Worm (Caenorhabditis elegans): ENCODE data around the gene sox-4.
A peak's percentile ranks its signal among the peaks of the same experiment; 100 is the strongest.

Gene sox-4

ce11 chrX:3499867-3500266 is 8.9 kb downstream of the sox-4 start:
- TF ChIP-seq ces-1 (GFP tag; optimal IDR thresholded peaks at IDR 0.05) (no peak), sem-2 (GFP tag; optimal IDR thresholded peaks at IDR 0.05) (no peak), ceh-39 (tag; optimal IDR thresholded peaks at IDR 0.05) (no peak), mab-5 (tag; optimal IDR thresholded peaks at IDR 0.05) (no peak), flh-1 (GFP tag; optimal IDR thresholded peaks at IDR 0.05) (no peak), lin-13 (tag; optimal IDR thresholded peaks at IDR 0.05) (no peak), nhr-28 (tag; optimal IDR thresholded peaks at IDR 0.05) (no peak), sptf-1 (tag; optimal IDR thresholded peaks at IDR 0.05) (no peak), lin-32 (GFP tag; optimal IDR thresholded peaks at IDR 0.05) (no peak), snpc-4 (tag; optimal IDR thresholded peaks at IDR 0.05) (no peak), mep-1 (tag; optimal IDR thresholded peaks at IDR 0.05) (no peak), elt-3 (tag; optimal IDR thresholded peaks at IDR 0.05) (no peak), nhr-12 (tag; optimal IDR thresholded peaks at IDR 0.05) (no peak), bed-3 (GFP tag; optimal IDR thresholded peaks at IDR 0.05) (no peak), nhr-237 (tag; optimal IDR thresholded peaks at IDR 0.05) (no peak), ham-2 (GFP tag; optimal IDR thresholded peaks at IDR 0.05) (no peak), nhr-2 (tag; optimal IDR thresholded peaks at IDR 0.05) (no peak), ceh-43 (GFP tag; optimal IDR thresholded peaks at IDR 0.05) (no peak), zip-8 (tag; optimal IDR thresholded peaks at IDR 0.05) (no peak)

- TF ChIP-seq bed-3 (GFP tag; optimal IDR thresholded peaks at IDR 0.05) (no peak), mep-1 (tag; optimal IDR thresholded peaks at IDR 0.05) (no peak), nhr-237 (tag; optimal IDR thresholded peaks at IDR 0.05) (no peak), sptf-1 (tag; optimal IDR thresholded peaks at IDR 0.05) (no peak), ham-2 (GFP tag; optimal IDR thresholded peaks at IDR 0.05) (no peak), ces-1 (GFP tag; optimal IDR thresholded peaks at IDR 0.05) (no peak), elt-3 (tag; optimal IDR thresholded peaks at IDR 0.05) (no peak), nhr-76 (tag; optimal IDR thresholded peaks at IDR 0.05) (no peak), ztf-11 (tag; optimal IDR thresholded peaks at IDR 0.05) (no peak), flh-1 (GFP tag; optimal IDR thresholded peaks at IDR 0.05) (no peak), lsy-2 (tag; optimal IDR thresholded peaks at IDR 0.05) (no peak), lin-13 (tag; optimal IDR thresholded peaks at IDR 0.05) (no peak), lin-32 (GFP tag; optimal IDR thresholded peaks at IDR 0.05) (no peak)
Measured at ce11 chrX:3498953-3499352, 9.9 kb downstream of the sox-4 start, which contains the start of gene C12D12.1. TSS of gene C12D12.1 (plus strand) at chrX:3499253.

DNA sequence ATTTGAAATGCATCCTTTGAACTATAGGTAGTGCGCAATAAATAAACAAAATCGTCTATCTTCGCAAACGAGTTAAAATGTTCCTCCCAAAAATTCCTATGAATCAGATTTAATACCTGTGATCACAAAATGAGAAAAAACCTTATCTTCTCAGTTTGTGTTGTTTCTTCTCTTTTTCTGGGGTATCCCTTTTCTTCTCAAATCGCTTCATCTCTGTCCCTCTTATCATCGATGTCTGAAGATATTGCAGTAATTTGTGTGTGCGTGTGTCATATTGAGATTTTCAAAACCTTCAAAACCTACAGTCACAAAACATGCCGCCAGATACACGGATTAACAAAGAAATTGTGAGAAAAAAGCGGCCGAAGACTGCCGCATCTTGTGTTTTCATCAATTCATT is 13.0 kb downstream of the sox-4 start, which contains the start of gene glt-1:
glt-1 (plus strand) TSS at position 251 of the 400 bp plus-strand sequence.
- TF ChIP-seq ztf-11 (tag; optimal IDR thresholded peaks at IDR 0.05), result no peak
- no peak for TF ChIP-seq hlh-1 (tag; optimal IDR thresholded peaks at IDR 0.05)
- TF ChIP-seq blmp-1 (tag; optimal IDR thresholded peaks at IDR 0.05), result no peak
- TF ChIP-seq ceh-83 (GFP tag; optimal IDR thresholded peaks at IDR 0.05), result no peak
- TF ChIP-seq nhr-12 (tag; optimal IDR thresholded peaks at IDR 0.05), result no peak
- TF ChIP-seq mab-5 (tag; optimal IDR thresholded peaks at IDR 0.05), result no peak

- TF ChIP-seq unc-62 (GFP tag; optimal IDR thresholded peaks at IDR 0.05) (peak; percentile 79), hlh-1 (tag; optimal IDR thresholded peaks at IDR 0.05) (peak; percentile 36), pha-4 (tag; optimal IDR thresholded peaks at IDR 0.05) (no peak)
Measured at ce11 chrX:3494634-3495033, 14.2 kb downstream of the sox-4 start.

- TF ChIP-seq lsy-2 (tag; optimal IDR thresholded peaks at IDR 0.05), result no peak
- TF ChIP-seq snpc-4 (tag; optimal IDR thresholded peaks at IDR 0.05), result no peak
- no peak for TF ChIP-seq mls-2 (tag; optimal IDR thresholded peaks at IDR 0.05)
- TF ChIP-seq ham-2 (GFP tag; optimal IDR thresholded peaks at IDR 0.05), result no peak
- no peak for TF ChIP-seq zip-8 (tag; optimal IDR thresholded peaks at IDR 0.05)
- TF ChIP-seq tbx-8 (GFP tag; optimal IDR thresholded peaks at IDR 0.05), result no peak
- TF ChIP-seq unc-120 (tag; optimal IDR thresholded peaks at IDR 0.05; ENCODE audit: poor library complexity, severe bottlenecking), result no peak
Measured at ce11 chrX:3492431-3492830, 16.4 kb downstream of the sox-4 start.

- no peak for TF ChIP-seq bed-3 (GFP tag; optimal IDR thresholded peaks at IDR 0.05)
- no peak for TF ChIP-seq ceh-39 (tag; optimal IDR thresholded peaks at IDR 0.05)
- TF ChIP-seq mls-2 (tag; optimal IDR thresholded peaks at IDR 0.05), result no peak
- no peak for TF ChIP-seq mab-5 (tag; optimal IDR thresholded peaks at IDR 0.05)
- no peak for TF ChIP-seq zip-8 (tag; optimal IDR thresholded peaks at IDR 0.05)
- TF ChIP-seq nhr-28 (tag; optimal IDR thresholded peaks at IDR 0.05), result no peak
- TF ChIP-seq blmp-1 (tag; optimal IDR thresholded peaks at IDR 0.05), result no peak
- TF ChIP-seq lin-32 (GFP tag; optimal IDR thresholded peaks at IDR 0.05), result no peak
- no peak for TF ChIP-seq ceh-43 (GFP tag; optimal IDR thresholded peaks at IDR 0.05)
- no peak for TF ChIP-seq unc-120 (tag; optimal IDR thresholded peaks at IDR 0.05; ENCODE audit: poor library complexity, severe bottlenecking)
- TF ChIP-seq nhr-2 (tag; optimal IDR thresholded peaks at IDR 0.05), result no peak
- no peak for TF ChIP-seq sem-2 (GFP tag; optimal IDR thresholded peaks at IDR 0.05)
- TF ChIP-seq cnd-1 (tag; optimal IDR thresholded peaks at IDR 0.05), result no peak
- no peak for TF ChIP-seq hlh-1 (tag; optimal IDR thresholded peaks at IDR 0.05)
Measured at ce11 chrX:3488993-3489392, 19.8 kb downstream of the sox-4 start, which contains the start of gene C12D12.3. TSS of gene C12D12.3 (plus strand) at chrX:3489293.
